Fruit fly (Drosophila melanogaster): Measurements from ENCODE around the gene dysf.

dm6 chr3R:26056381-26056780 lies 42.1 kb downstream of the dysf start, which contains the start of the genes Sld5 and CG14543:
- TF ChIP-seq psq (optimal IDR thresholded peaks at IDR 0.05) (no peak), insv (optimal IDR thresholded peaks at IDR 0.05) (no peak), h (optimal IDR thresholded peaks at IDR 0.05) (no peak), Sin3A (optimal IDR thresholded peaks at IDR 0.05) (no peak)
